Fruit fly (Drosophila melanogaster) whole organism, adult: ENCODE data around the gene CG13766.

Experiments used
- CG11617 ChIP-seq: fragments of 200-800 bp; sonication (Bioruptor generic); optimal IDR thresholded peaks from 2 replicates; lab custom pipeline; 2017; ENCODE audit warnings: mild to moderate bottlenecking, missing biosample characterization, missing genetic modification reagents, missing genetic modification characterization
- CG12768 ChIP-seq: fragments of 200-800 bp; sonication (Bioruptor generic); optimal IDR thresholded peaks from 2 replicates; lab custom pipeline; 2017; ENCODE audit warnings: missing biosample characterization, missing genetic modification characterization, mild to moderate bottlenecking, moderate library complexity, missing genetic modification reagents
- CG14711 ChIP-seq: fragments of 200-800 bp; sonication (Bioruptor generic); optimal IDR thresholded peaks from 2 replicates; lab custom pipeline; 2018; ENCODE audit warnings: missing biosample characterization, mild to moderate bottlenecking, missing genetic modification characterization, moderate library complexity
- CG1620 ChIP-seq: fragments of 200-800 bp; sonication (Bioruptor generic); optimal IDR thresholded peaks from 2 replicates; lab custom pipeline; 2016; ENCODE audit warnings: missing biosample characterization, missing genetic modification characterization
- CG33017 ChIP-seq: fragments of 200-800 bp; sonication (Bioruptor generic); optimal IDR thresholded peaks from 2 replicates; lab custom pipeline; 2018; ENCODE audit warnings: missing biosample characterization, mild to moderate bottlenecking, missing genetic modification characterization, moderate library complexity
- CG5204 ChIP-seq: fragments of 200-800 bp; sonication (Bioruptor generic); optimal IDR thresholded peaks from 2 replicates; lab custom pipeline; 2016; ENCODE audit warnings: missing biosample characterization, missing genetic modification characterization
- CG7045 ChIP-seq: fragments of 200-800 bp; sonication (Bioruptor generic); optimal IDR thresholded peaks from 2 replicates; lab custom pipeline; 2017; ENCODE audit warnings: missing biosample characterization, mild to moderate bottlenecking, missing genetic modification characterization
- CG7101 ChIP-seq: fragments of 200-800 bp; sonication (Bioruptor generic); optimal IDR thresholded peaks from 2 replicates; lab custom pipeline; 2018; ENCODE audit warnings: missing biosample characterization, mild to moderate bottlenecking, missing genetic modification characterization, moderate library complexity
- Clk ChIP-seq: fragments of 200-800 bp; sonication (Bioruptor generic); optimal IDR thresholded peaks from 2 replicates; lab custom pipeline; 2017; ENCODE audit warnings: missing biosample characterization, missing genetic modification characterization
- Crg-1 ChIP-seq: fragments of 200-800 bp; sonication (Bioruptor generic); optimal IDR thresholded peaks from 2 replicates; lab custom pipeline; 2016; ENCODE audit warnings: missing biosample characterization, missing genetic modification characterization
- Hr96 ChIP-seq: fragments of 200-800 bp; sonication (Bioruptor generic); optimal IDR thresholded peaks from 2 replicates; lab custom pipeline; 2016; ENCODE audit warnings: missing biosample characterization, missing genetic modification characterization
- Mnt ChIP-seq: fragments of 200-800 bp; sonication (Bioruptor generic); optimal IDR thresholded peaks from 2 replicates; lab custom pipeline; 2016; ENCODE audit warnings: missing biosample characterization, mild to moderate bottlenecking, missing genetic modification characterization
- bab1 ChIP-seq: fragments of 200-800 bp; sonication (Bioruptor generic); optimal IDR thresholded peaks from 3 replicates; lab custom pipeline; 2019; ENCODE audit warnings: missing biosample characterization, mild to moderate bottlenecking, missing genetic modification characterization, moderate library complexity
- cic ChIP-seq: fragments of 200-800 bp; sonication (Bioruptor generic); optimal IDR thresholded peaks from 2 replicates; lab custom pipeline; 2017; ENCODE audit warnings: missing biosample characterization, mild to moderate bottlenecking, missing genetic modification characterization, moderate library complexity
- cnc ChIP-seq, 2 experiments: fragments of >200 bp; optimal IDR thresholded peaks; 2 replicates each; lab custom pipeline; 2017
- kay ChIP-seq: fragments of 200-800 bp; sonication (Bioruptor generic); peaks from one replicate; lab custom pipeline; 2016; ENCODE audit warnings: missing biosample characterization, missing genetic modification characterization, borderline replicate concordance
- ovo ChIP-seq: fragments of 200-800 bp; sonication (Bioruptor generic); optimal IDR thresholded peaks from 2 replicates; lab custom pipeline; 2016; ENCODE audit warnings: missing biosample characterization, missing genetic modification characterization
- pad ChIP-seq: fragments of 200-800 bp; sonication (Bioruptor generic); optimal IDR thresholded peaks from 3 replicates; lab custom pipeline; 2017; ENCODE audit warnings: missing biosample characterization, missing genetic modification characterization, mild to moderate bottlenecking, moderate library complexity, missing genetic modification reagents
- tj ChIP-seq: fragments of 200-800 bp; sonication (Bioruptor generic); optimal IDR thresholded peaks from 3 replicates; lab custom pipeline; 2017; ENCODE audit warnings: missing biosample characterization, mild to moderate bottlenecking, missing genetic modification characterization, moderate library complexity
- toe ChIP-seq: fragments of 200-800 bp; sonication (Bioruptor generic); optimal IDR thresholded peaks from 2 replicates; lab custom pipeline; 2016; ENCODE audit warnings: missing biosample characterization, missing genetic modification characterization

Gene CG13766

dm6 chr2L:6601018-6601505 is 35.1 kb upstream of the CG13766 start, which contains the start of gene Dpp10:
TSS of gene Dpp10 (minus strand) at chr2L:6601068.
- TF ChIP-seq Crg-1 (GFP tag; lab: Kevin White, UChicago) (peak; percentile 5), CG1620 (GFP tag; lab: Kevin White, UChicago) (peak; percentile 18), Hr96 (GFP tag; lab: Kevin White, UChicago) (peak; percentile 77), cic (GFP tag; lab: Kevin White, UChicago) (peak; percentile 47), tj (GFP tag; lab: Kevin White, UChicago) (peak; percentile 40), CG11617 (GFP tag; lab: Kevin White, UChicago) (peak; percentile 70), toe (peak; percentile 87), CG12768 (GFP tag; lab: Kevin White, UChicago) (peak; percentile 93), CG5204 (GFP tag; lab: Kevin White, UChicago) (peak; percentile 90), CG33017 (tag; lab: Kevin White, UChicago) (peak; percentile 90), CG14711 (peak; percentile 63), kay (GFP tag; lab: Kevin White, UChicago) (peak; percentile 75), bab1 (no peak), Mnt (GFP tag; lab: Kevin White, UChicago) (peak; percentile 54), CG7045 (GFP tag; lab: Kevin White, UChicago) (peak; percentile 92), pad (GFP tag; lab: Kevin White, UChicago) (peak; percentile 54), cnc (optimal IDR thresholded peaks at IDR 0.05; lab: Kevin White, UChicago) (no peak), CG7101 (tag; lab: Kevin White, UChicago) (peak; percentile 82), Clk (GFP tag; lab: Kevin White, UChicago) (peak; percentile 84), ovo (GFP tag; lab: Kevin White, UChicago) (no peak)

dm6 chr2L:6595027-6595426 is 29.0 kb upstream of the CG13766 start:
- TF ChIP-seq bab1 (no peak), CG11617 (GFP tag; lab: Kevin White, UChicago) (no peak), Hr96 (GFP tag; lab: Kevin White, UChicago) (no peak), CG33017 (tag; lab: Kevin White, UChicago) (no peak), ovo (GFP tag; lab: Kevin White, UChicago) (no peak), Crg-1 (GFP tag; lab: Kevin White, UChicago) (no peak), pad (GFP tag; lab: Kevin White, UChicago) (no peak), toe (no peak)

- TF ChIP-seq kay (GFP tag; lab: Kevin White, UChicago) (no peak), Crg-1 (GFP tag; lab: Kevin White, UChicago) (no peak), CG12768 (GFP tag; lab: Kevin White, UChicago) (no peak), Clk (GFP tag; lab: Kevin White, UChicago) (no peak), CG7045 (GFP tag; lab: Kevin White, UChicago) (no peak), Hr96 (GFP tag; lab: Kevin White, UChicago) (no peak), tj (GFP tag; lab: Kevin White, UChicago) (no peak), toe (no peak), bab1 (no peak), pad (GFP tag; lab: Kevin White, UChicago) (no peak), CG1620 (GFP tag; lab: Kevin White, UChicago) (no peak), Mnt (GFP tag; lab: Kevin White, UChicago) (no peak), CG33017 (tag; lab: Kevin White, UChicago) (no peak), ovo (GFP tag; lab: Kevin White, UChicago) (no peak), cnc (optimal IDR thresholded peaks at IDR 0.05; lab: Kevin White, UChicago) (no peak), CG7101 (tag; lab: Kevin White, UChicago) (no peak), CG14711 (no peak), CG11617 (GFP tag; lab: Kevin White, UChicago) (no peak), CG5204 (GFP tag; lab: Kevin White, UChicago) (no peak), cic (GFP tag; lab: Kevin White, UChicago) (no peak)
Measured at dm6 chr2L:6584346-6584745, 18.4 kb upstream of the CG13766 start.

dm6 chr2L:6579045-6579444 is 13.1 kb upstream of the CG13766 start:
- no peak for TF ChIP-seq CG7101 (tag; lab: Kevin White, UChicago)
- TF ChIP-seq CG5204 (GFP tag; lab: Kevin White, UChicago) = no peak
- no peak for TF ChIP-seq Clk (GFP tag; lab: Kevin White, UChicago)
- TF ChIP-seq pad (GFP tag; lab: Kevin White, UChicago) = no peak
- no peak for TF ChIP-seq bab1
- no peak for TF ChIP-seq CG7045 (GFP tag; lab: Kevin White, UChicago)

dm6 chr2L:6564955-6565354 is 1.0 kb downstream of the CG13766 start:
- TF ChIP-seq Crg-1 (GFP tag; lab: Kevin White, UChicago) (no peak), CG7101 (tag; lab: Kevin White, UChicago) (no peak), tj (GFP tag; lab: Kevin White, UChicago) (no peak), CG1620 (GFP tag; lab: Kevin White, UChicago) (no peak), CG33017 (tag; lab: Kevin White, UChicago) (no peak), Mnt (GFP tag; lab: Kevin White, UChicago) (no peak), CG7045 (GFP tag; lab: Kevin White, UChicago) (no peak), bab1 (no peak), CG14711 (no peak), ovo (GFP tag; lab: Kevin White, UChicago) (no peak), Hr96 (GFP tag; lab: Kevin White, UChicago) (no peak), Clk (GFP tag; lab: Kevin White, UChicago) (no peak), toe (no peak), CG12768 (GFP tag; lab: Kevin White, UChicago) (no peak), cnc (optimal IDR thresholded peaks at IDR 0.05; lab: Kevin White, UChicago) (no peak), CG5204 (GFP tag; lab: Kevin White, UChicago) (no peak)

dm6 chr2L:6562358-6562687 is 3.7 kb downstream of the CG13766 start:
- TF ChIP-seq ovo (GFP tag; lab: Kevin White, UChicago) (no peak), CG12768 (GFP tag; lab: Kevin White, UChicago) (no peak), pad (GFP tag; lab: Kevin White, UChicago) (no peak), CG11617 (GFP tag; lab: Kevin White, UChicago) (no peak), Hr96 (GFP tag; lab: Kevin White, UChicago) (no peak), Mnt (GFP tag; lab: Kevin White, UChicago) (peak; percentile 20), tj (GFP tag; lab: Kevin White, UChicago) (peak; percentile 94), CG1620 (GFP tag; lab: Kevin White, UChicago) (no peak), Crg-1 (GFP tag; lab: Kevin White, UChicago) (no peak), CG14711 (no peak), cnc (optimal IDR thresholded peaks at IDR 0.05; lab: Kevin White, UChicago) (no peak), kay (GFP tag; lab: Kevin White, UChicago) (no peak), toe (no peak), CG33017 (tag; lab: Kevin White, UChicago) (no peak)
